Worm (Caenorhabditis elegans): Measurements from ENCODE around the gene Y25C1A.2.

DNA sequence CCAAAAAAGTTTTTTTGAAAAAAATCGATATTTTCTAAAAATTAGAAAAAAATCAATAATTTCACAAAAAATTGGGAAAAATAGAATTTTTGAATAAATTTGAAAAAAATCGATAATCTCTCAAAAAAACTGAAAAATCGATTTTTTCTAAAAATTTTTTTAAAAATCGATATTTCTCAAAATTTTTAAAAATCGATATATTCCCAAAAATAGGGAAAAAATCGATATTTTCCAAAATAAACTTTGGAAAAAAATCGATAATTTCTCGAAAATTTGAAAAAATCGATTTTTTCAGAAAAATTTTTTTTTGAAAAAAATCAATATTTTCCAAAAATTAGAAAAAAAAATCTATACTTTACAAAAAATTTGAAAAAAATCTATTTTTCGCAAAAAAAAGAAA, 47.8 kb upstream of the Y25C1A.2 start:
- TF ChIP-seq F23B12.7 (tag; optimal IDR thresholded peaks at IDR 0.05; ENCODE audit: insufficient read depth) (no peak), egl-18 (GFP tag; IDR thresholded peaks at IDR 0.05) (no peak), ztf-6 (GFP tag; IDR thresholded peaks at IDR 0.05) (no peak), F10E7.11 (tag; optimal IDR thresholded peaks at IDR 0.05) (no peak), efl-1 (GFP tag; optimal IDR thresholded peaks at IDR 0.05) (no peak), ccch-3 (GFP tag; optimal IDR thresholded peaks at IDR 0.05) (no peak), ama-1 (optimal IDR thresholded peaks at IDR 0.05) (no peak), ama-1 (GFP tag; optimal IDR thresholded peaks at IDR 0.05) (no peak), ets-4 (GFP tag; optimal IDR thresholded peaks at IDR 0.05) (no peak), ceh-40 (GFP tag; IDR thresholded peaks at IDR 0.05) (no peak), tlf-1 (GFP tag; optimal IDR thresholded peaks at IDR 0.05) (no peak), madf-10 (tag; optimal IDR thresholded peaks at IDR 0.05) (no peak), rcor-1 (GFP tag; IDR thresholded peaks at IDR 0.05) (no peak), lsy-27 (tag; optimal IDR thresholded peaks at IDR 0.05; ENCODE audit: borderline replicate concordance, insufficient read depth) (no peak)
